Worm (Caenorhabditis elegans): ENCODE results near the gene phf-14.

phf-14 gene

ce11 chrV:17855889-17856288 lies 15.3 kb upstream of the phf-14 start, which contains the start of gene tcc-1:
TSS of gene tcc-1 (minus strand) at chrV:17855989.
- TF ChIP-seq mab-5 (tag; optimal IDR thresholded peaks at IDR 0.05): no peak

- TF ChIP-seq gmeb-1 (tag; optimal IDR thresholded peaks at IDR 0.05) (peak; percentile 52), mdl-1 (tag; optimal IDR thresholded peaks at IDR 0.05) (peak; percentile 34 to 74), fos-1 (tag; optimal IDR thresholded peaks at IDR 0.05) (peak; percentile 69), nhr-12 (tag; optimal IDR thresholded peaks at IDR 0.05) (no peak), F13H6.1 (tag; optimal IDR thresholded peaks at IDR 0.05) (peak; percentile 94), snpc-4 (tag; optimal IDR thresholded peaks at IDR 0.05) (peak; percentile 76), blmp-1 (tag; optimal IDR thresholded peaks at IDR 0.05; ENCODE audit: insufficient read depth) (peak; percentile 29), lin-39 (tag; optimal IDR thresholded peaks at IDR 0.05) (no peak), ceh-16 (tag; optimal IDR thresholded peaks at IDR 0.05) (peak; percentile 23), ZK546.5 (tag; optimal IDR thresholded peaks at IDR 0.05) (no peak), R02D3.7 (tag; optimal IDR thresholded peaks at IDR 0.05) (no peak), egl-27 (tag; optimal IDR thresholded peaks at IDR 0.05) (peak; percentile 80), peb-1 (tag; optimal IDR thresholded peaks at IDR 0.05) (no peak), nhr-25 (tag; optimal IDR thresholded peaks at IDR 0.05) (peak; percentile 33), lsy-2 (tag; optimal IDR thresholded peaks at IDR 0.05) (peak; percentile 72 to 91), ama-1 (optimal IDR thresholded peaks at IDR 0.05) (no peak), sma-3 (GFP tag; optimal IDR thresholded peaks at IDR 0.05) (peak; percentile 72), crh-2 (tag; optimal IDR thresholded peaks at IDR 0.05) (peak; percentile 96), mab-5 (tag; optimal IDR thresholded peaks at IDR 0.05) (peak; percentile 13), nhr-10 (tag; optimal IDR thresholded peaks at IDR 0.05) (no peak), unc-55 (GFP tag; optimal IDR thresholded peaks at IDR 0.05) (peak; percentile 87), C34F6.9 (tag; optimal IDR thresholded peaks at IDR 0.05) (peak; percentile 88), ztf-1 (GFP tag; conservative IDR thresholded peaks at IDR 0.05) (no peak), dmd-4 (tag; optimal IDR thresholded peaks at IDR 0.05) (no peak), sem-4 (tag; optimal IDR thresholded peaks at IDR 0.05) (peak; percentile 55), lin-13 (GFP tag; optimal IDR thresholded peaks at IDR 0.05) (peak; percentile 78), sma-9 (GFP tag; optimal IDR thresholded peaks at IDR 0.05) (peak; percentile 80), sma-9 (tag; optimal IDR thresholded peaks at IDR 0.05) (no peak), ztf-4 (tag; optimal IDR thresholded peaks at IDR 0.05) (no peak), ztf-11 (tag; optimal IDR thresholded peaks at IDR 0.05) (peak; percentile 2), nhr-6 (tag; optimal IDR thresholded peaks at IDR 0.05) (peak; percentile 55), lin-11 (tag; optimal IDR thresholded peaks at IDR 0.05) (peak; percentile 91), mbf-1 (tag; optimal IDR thresholded peaks at IDR 0.05) (no peak), elt-1 (tag; optimal IDR thresholded peaks at IDR 0.05) (no peak), zag-1 (tag; optimal IDR thresholded peaks at IDR 0.05) (peak; percentile 74), nhr-21 (tag; optimal IDR thresholded peaks at IDR 0.05) (peak; percentile 67), nhr-129 (tag; optimal IDR thresholded peaks at IDR 0.05) (peak; percentile 91), nhr-11 (tag; optimal IDR thresholded peaks at IDR 0.05) (no peak), unc-39 (tag; optimal IDR thresholded peaks at IDR 0.05) (no peak), nhr-237 (tag; optimal IDR thresholded peaks at IDR 0.05) (peak; percentile 32)
These were observed 13.3 kb upstream of the phf-14 start for ce11 chrV:17857901-17858300.

- no peak for TF ChIP-seq zag-1 (tag; optimal IDR thresholded peaks at IDR 0.05)
- TF ChIP-seq sem-4 (tag; optimal IDR thresholded peaks at IDR 0.05): no peak
- no peak for TF ChIP-seq elt-3 (tag; optimal IDR thresholded peaks at IDR 0.05)
- TF ChIP-seq nhr-6 (tag; optimal IDR thresholded peaks at IDR 0.05): no peak
- no peak for TF ChIP-seq fos-1 (tag; optimal IDR thresholded peaks at IDR 0.05)
- no peak for TF ChIP-seq dmd-4 (tag; optimal IDR thresholded peaks at IDR 0.05)
- no peak for TF ChIP-seq ztf-1 (GFP tag; conservative IDR thresholded peaks at IDR 0.05)
- no peak for TF ChIP-seq blmp-1 (tag; optimal IDR thresholded peaks at IDR 0.05; ENCODE audit: insufficient read depth)
- TF ChIP-seq nhr-21 (tag; optimal IDR thresholded peaks at IDR 0.05): no peak
- no peak for TF ChIP-seq lin-13 (GFP tag; optimal IDR thresholded peaks at IDR 0.05)
- no peak for TF ChIP-seq unc-55 (GFP tag; optimal IDR thresholded peaks at IDR 0.05)
- no peak for TF ChIP-seq alr-1 (tag; optimal IDR thresholded peaks at IDR 0.05)
- TF ChIP-seq sma-9 (GFP tag; optimal IDR thresholded peaks at IDR 0.05): no peak
- no peak for TF ChIP-seq sma-9 (tag; optimal IDR thresholded peaks at IDR 0.05)
- no peak for TF ChIP-seq nhr-12 (tag; optimal IDR thresholded peaks at IDR 0.05)
These were observed 12.1 kb upstream of the phf-14 start for ce11 chrV:17859065-17859464.

All from whole organism, L2 larva.